Worm (Caenorhabditis elegans) whole organism, L3 larva: ENCODE data around the gene cyp-35C1.

Source experiments
- R02D3.7 ChIP-seq: fragments of 150-350 bp; optimal IDR thresholded peaks from 2 replicates; lab custom pipeline; 2014; ENCODE audit warnings: missing biosample characterization, missing genetic modification characterization
- ZK546.5 ChIP-seq: sonication (generic microtip); optimal IDR thresholded peaks from 2 replicates; lab custom pipeline; 2017; ENCODE audit warnings: missing biosample characterization, missing genetic modification characterization
- ama-1 ChIP-seq: fragments of 150-350 bp; optimal IDR thresholded peaks from 2 replicates; lab custom pipeline; 2018
- ceh-9 ChIP-seq: sonication (generic microtip); optimal IDR thresholded peaks from 2 replicates; lab custom pipeline; 2018; ENCODE audit warnings: missing biosample characterization, missing genetic modification characterization
- elt-1 ChIP-seq: fragments of 150-350 bp; optimal IDR thresholded peaks from 2 replicates; lab custom pipeline; 2014; ENCODE audit warnings: missing biosample characterization, missing genetic modification characterization
- fkh-2 ChIP-seq: fragments of 150-350 bp; optimal IDR thresholded peaks from 2 replicates; lab custom pipeline; 2014; ENCODE audit warnings: missing biosample characterization, missing genetic modification reagents, missing genetic modification characterization
- nfya-1 ChIP-seq: sonication (generic microtip); optimal IDR thresholded peaks from 2 replicates; lab custom pipeline; 2017; ENCODE audit warnings: missing genetic modification characterization, mild to moderate bottlenecking, missing compliant biosample characterization, antibody characterized with exemption, moderate library complexity; ENCODE audit not compliant: insufficient read depth
- nhr-12 ChIP-seq: fragments of 150-350 bp; optimal IDR thresholded peaks from 2 replicates; lab custom pipeline; 2014; ENCODE audit warnings: missing biosample characterization, missing genetic modification characterization
- nhr-77 ChIP-seq: fragments of 150-350 bp; optimal IDR thresholded peaks from 2 replicates; lab custom pipeline; 2014; ENCODE audit warnings: missing biosample characterization, missing genetic modification characterization
- pha-4 ChIP-seq: fragments of 150-350 bp; optimal IDR thresholded peaks from 2 replicates; lab custom pipeline; 2014; ENCODE audit warnings: missing biosample characterization, missing genetic modification reagents, missing genetic modification characterization
- sea-2 ChIP-seq: fragments of 150-350 bp; sonication (generic microtip); optimal IDR thresholded peaks from 4 replicates; lab custom pipeline; 2014; ENCODE audit warnings: missing biosample characterization, missing genetic modification reagents, missing genetic modification characterization
- snpc-4 ChIP-seq: fragments of 150-350 bp; optimal IDR thresholded peaks from 2 replicates; lab custom pipeline; 2014; ENCODE audit warnings: missing biosample characterization, missing genetic modification characterization
- ztf-11 ChIP-seq: fragments of 150-350 bp; optimal IDR thresholded peaks from 2 replicates; lab custom pipeline; 2014; ENCODE audit warnings: missing biosample characterization, missing genetic modification characterization
- ztf-4 ChIP-seq: fragments of 150-350 bp; optimal IDR thresholded peaks from 2 replicates; lab custom pipeline; 2014; ENCODE audit warnings: missing biosample characterization, missing genetic modification characterization

DNA sequence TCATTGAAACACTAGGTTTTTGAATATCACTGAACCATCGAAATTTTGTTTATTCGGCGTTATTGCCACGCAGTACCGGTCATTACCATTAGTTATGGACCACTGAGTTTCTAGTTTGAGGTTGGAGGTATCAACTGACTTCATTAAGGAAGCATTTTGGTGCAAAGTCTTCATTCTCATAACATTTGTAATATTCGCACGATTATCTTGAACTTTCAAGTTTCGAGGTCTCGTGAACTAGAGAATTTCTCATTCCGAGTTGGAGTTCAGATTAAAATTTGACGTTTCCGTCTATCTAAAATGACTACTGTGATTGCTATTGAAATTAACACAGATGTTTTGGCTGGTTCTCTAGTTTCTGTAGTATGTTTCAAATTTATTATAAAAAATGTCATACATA, 22.4 kb upstream of the cyp-35C1 start, which contains the start of gene srx-42:
- no peak for TF ChIP-seq ZK546.5 (tag; lab: Kevin White, UChicago)
- no peak for TF ChIP-seq fkh-2 (tag; lab: Kevin White, UChicago)
- TF ChIP-seq ceh-9 (tag; lab: Kevin White, UChicago) = no peak
- no peak for TF ChIP-seq nfya-1 (tag; lab: Kevin White, UChicago)
- TF ChIP-seq R02D3.7 (tag; lab: Kevin White, UChicago) = no peak
- no peak for TF ChIP-seq ztf-4 (tag; lab: Kevin White, UChicago)
- TF ChIP-seq pha-4 (tag; lab: Kevin White, UChicago) = no peak
- TF ChIP-seq ztf-11 = no peak
- TF ChIP-seq nhr-77 = no peak
- no peak for TF ChIP-seq sea-2 (GFP tag; lab: Kevin White, UChicago)
- TF ChIP-seq ama-1 (lab: Kevin White, UChicago) = no peak
- no peak for TF ChIP-seq snpc-4 (tag; lab: Kevin White, UChicago)
- TF ChIP-seq elt-1 (tag; lab: Kevin White, UChicago) = no peak
- TF ChIP-seq nhr-12 = no peak
